Fruit fly (Drosophila melanogaster) whole organism, embryonic: ENCODE results near the gene Met75Cb.

Experiments
- CG11504 ChIP-seq: fragments of 200-800 bp; sonication (Bioruptor generic); optimal IDR thresholded peaks from 3 replicates; lab custom pipeline; 2019; ENCODE audit warnings: missing biosample characterization, mild to moderate bottlenecking, missing genetic modification characterization, moderate library complexity
- CG12236 ChIP-seq: fragments of 200-800 bp; sonication (Bioruptor generic); optimal IDR thresholded peaks from 2 replicates; lab custom pipeline; 2016; ENCODE audit warnings: missing biosample characterization, missing genetic modification characterization
- CG1529 ChIP-seq: fragments of 200-800 bp; sonication (Bioruptor generic); optimal IDR thresholded peaks from 3 replicates; lab custom pipeline; 2018; ENCODE audit warnings: missing biosample characterization, missing genetic modification characterization
- CG1832 ChIP-seq: fragments of 200-800 bp; sonication (Bioruptor generic); optimal IDR thresholded peaks from 2 replicates; lab custom pipeline; 2017; ENCODE audit warnings: missing biosample characterization, mild to moderate bottlenecking, missing genetic modification characterization, inconsistent platforms
- CG34376 ChIP-seq: fragments of 200-800 bp; sonication (Bioruptor generic); optimal IDR thresholded peaks from 2 replicates; lab custom pipeline; 2018; ENCODE audit warnings: missing biosample characterization, mild to moderate bottlenecking, missing genetic modification characterization
- CG4617 ChIP-seq: fragments of 200-800 bp; sonication (Bioruptor generic); optimal IDR thresholded peaks from 3 replicates; lab custom pipeline; 2016; ENCODE audit warnings: missing biosample characterization, missing genetic modification characterization, borderline replicate concordance
- CG6791 ChIP-seq: fragments of 200-800 bp; sonication (Bioruptor generic); IDR thresholded peaks from 3 replicates; pipeline ENCODE4 v1.3.6; 2022; ENCODE audit warnings: missing biosample characterization, missing genetic modification characterization; ENCODE audit not compliant: partially characterized antibody
- CG7963 ChIP-seq: fragments of 200-800 bp; sonication (Bioruptor generic); IDR thresholded peaks from 3 replicates; pipeline ENCODE4 v1.3.6; 2022; ENCODE audit warnings: missing biosample characterization, missing genetic modification characterization; ENCODE audit not compliant: partially characterized antibody
- CG8924 ChIP-seq: fragments of 200-800 bp; optimal IDR thresholded peaks from 3 replicates; lab custom pipeline; 2019; ENCODE audit warnings: missing biosample characterization, mild to moderate bottlenecking, missing genetic modification characterization, moderate library complexity
- CkIIα-i1 ChIP-seq: fragments of 200-800 bp; sonication (Bioruptor generic); IDR thresholded peaks from 2 replicates; pipeline ENCODE4 v1.3.6; 2022; ENCODE audit warnings: missing biosample characterization, missing genetic modification characterization
- CoRest ChIP-seq: fragments of 200-800 bp; sonication (Bioruptor generic); optimal IDR thresholded peaks from 3 replicates; lab custom pipeline; 2018; ENCODE audit warnings: missing biosample characterization, mild to moderate bottlenecking, missing genetic modification characterization, moderate library complexity
- D19A ChIP-seq: fragments of 200-800 bp; optimal IDR thresholded peaks from 3 replicates; lab custom pipeline; 2019; ENCODE audit warnings: missing biosample characterization, mild to moderate bottlenecking, missing genetic modification characterization, moderate library complexity
- Deaf1 ChIP-seq: fragments of 200-800 bp; optimal IDR thresholded peaks from 3 replicates; lab custom pipeline; 2019; ENCODE audit warnings: missing biosample characterization, mild to moderate bottlenecking, missing genetic modification characterization, moderate library complexity
- E2f2 ChIP-seq: fragments of 200-800 bp; sonication (Bioruptor generic); IDR thresholded peaks from 2 replicates; pipeline ENCODE4 v1.3.6; 2022; ENCODE audit warnings: missing biosample characterization, missing genetic modification characterization
- HLHmδ ChIP-seq: fragments of 200-800 bp; sonication (Bioruptor generic); optimal IDR thresholded peaks from 2 replicates; lab custom pipeline; 2018; ENCODE audit warnings: missing biosample characterization, mild to moderate bottlenecking, missing genetic modification characterization, moderate library complexity
- Jarid2 ChIP-seq: fragments of 200-800 bp; sonication (Bioruptor generic); optimal IDR thresholded peaks from 3 replicates; lab custom pipeline; 2017; ENCODE audit warnings: mild to moderate bottlenecking, missing biosample characterization, missing genetic modification reagents, missing genetic modification characterization
- Lpt ChIP-seq: fragments of >200 bp; optimal IDR thresholded peaks from 2 replicates; lab custom pipeline; 2018; ENCODE audit warnings: missing biosample characterization, missing genetic modification characterization
- Neu2 ChIP-seq: fragments of 200-800 bp; sonication (Bioruptor generic); optimal IDR thresholded peaks from 3 replicates; lab custom pipeline; 2016; ENCODE audit warnings: missing biosample characterization, missing genetic modification characterization, borderline replicate concordance
- Nf-YC ChIP-seq: fragments of 200-800 bp; optimal IDR thresholded peaks from 3 replicates; lab custom pipeline; 2019; ENCODE audit warnings: missing biosample characterization, mild to moderate bottlenecking, missing genetic modification characterization, moderate library complexity
- al ChIP-seq: fragments of 200-800 bp; sonication (Bioruptor generic); IDR thresholded peaks from 2 replicates; pipeline ENCODE4 v1.3.6; 2022; ENCODE audit warnings: missing biosample characterization, missing genetic modification characterization
- crp ChIP-seq, 2 experiments: fragments of 200-800 bp; sonication (Bioruptor generic); optimal IDR thresholded peaks; 2 replicates in 1 of 2; 3 replicates in 1 of 2; lab custom pipeline; 2017; ENCODE audit warnings: missing biosample characterization in 2 of 2, missing genetic modification characterization in 2 of 2, mild to moderate bottlenecking in 1 of 2, moderate library complexity in 1 of 2
- cwo ChIP-seq: fragments of 200-800 bp; sonication (Bioruptor generic); optimal IDR thresholded peaks from 3 replicates; lab custom pipeline; 2017; ENCODE audit warnings: missing biosample characterization, missing genetic modification characterization, mild to moderate bottlenecking, moderate library complexity, missing genetic modification reagents
- da ChIP-seq: fragments of 200-800 bp; sonication (Bioruptor generic); optimal IDR thresholded peaks from 2 replicates; lab custom pipeline; 2016; ENCODE audit warnings: missing biosample characterization, missing genetic modification characterization
- exex ChIP-seq: fragments of 200-800 bp; sonication (Bioruptor generic); optimal IDR thresholded peaks from 4 replicates; lab custom pipeline; 2018; ENCODE audit warnings: missing biosample characterization, mild to moderate bottlenecking, missing genetic modification characterization, moderate library complexity
- fd102C ChIP-seq: fragments of 200-800 bp; sonication (Bioruptor generic); optimal IDR thresholded peaks from 2 replicates; lab custom pipeline; 2018; ENCODE audit warnings: missing biosample characterization, mild to moderate bottlenecking, missing genetic modification characterization, moderate library complexity
- gem ChIP-seq: fragments of 200-800 bp; sonication (Bioruptor generic); optimal IDR thresholded peaks from 2 replicates; lab custom pipeline; 2019; ENCODE audit warnings: missing biosample characterization, mild to moderate bottlenecking, missing genetic modification characterization, moderate library complexity
- gsb-n ChIP-seq: fragments of 200-800 bp; sonication (Bioruptor generic); optimal IDR thresholded peaks from 3 replicates; lab custom pipeline; 2018; ENCODE audit warnings: missing biosample characterization, mild to moderate bottlenecking, missing genetic modification characterization
- ken ChIP-seq: fragments of 200-800 bp; sonication (Bioruptor generic); IDR thresholded peaks from 3 replicates; pipeline ENCODE4 v1.3.6; 2022; ENCODE audit warnings: missing biosample characterization, missing genetic modification characterization
- knrl ChIP-seq: fragments of 200-800 bp; sonication (Bioruptor generic); IDR thresholded peaks from 3 replicates; pipeline ENCODE4 v1.3.6; 2022; ENCODE audit warnings: missing biosample characterization, missing genetic modification characterization; ENCODE audit not compliant: partially characterized antibody
- lilli ChIP-seq: fragments of 200-800 bp; sonication (Bioruptor generic); optimal IDR thresholded peaks from 3 replicates; lab custom pipeline; 2016; ENCODE audit warnings: missing biosample characterization, missing genetic modification characterization
- mld ChIP-seq: fragments of 200-800 bp; sonication (Bioruptor generic); IDR thresholded peaks from 3 replicates; pipeline ENCODE4 v1.3.6; 2022; ENCODE audit warnings: missing biosample characterization, missing genetic modification characterization; ENCODE audit not compliant: partially characterized antibody
- nau ChIP-seq: fragments of 200-800 bp; sonication (Bioruptor generic); optimal IDR thresholded peaks from 3 replicates; lab custom pipeline; 2017; ENCODE audit warnings: missing biosample characterization, mild to moderate bottlenecking, missing genetic modification characterization, missing genetic modification reagents
- nerfin-1 ChIP-seq: fragments of 200-800 bp; sonication (Bioruptor generic); optimal IDR thresholded peaks from 3 replicates; lab custom pipeline; 2019; ENCODE audit warnings: missing biosample characterization, mild to moderate bottlenecking, missing genetic modification characterization, moderate library complexity
- pan ChIP-seq, 4 experiments: fragments of >200 bp in 3 of 4; fragments of 200-800 bp in 1 of 4; sonication (Bioruptor generic) in 1 of 4; optimal IDR thresholded peaks in 3 of 4; IDR thresholded peaks in 1 of 4; 2 replicates each; pipeline versions ENCODE4 v1.3.6 to Lab custom; 2017 to 2022; ENCODE audit warnings: missing biosample characterization in 2 of 4, missing genetic modification characterization in 2 of 4, mixed read lengths in 1 of 4
- pb ChIP-seq: fragments of 200-800 bp; sonication (Bioruptor generic); optimal IDR thresholded peaks from 3 replicates; lab custom pipeline; 2016; ENCODE audit warnings: missing biosample characterization, missing genetic modification characterization
- pita ChIP-seq: fragments of 200-800 bp; sonication (Bioruptor generic); optimal IDR thresholded peaks from 2 replicates; lab custom pipeline; 2017; ENCODE audit warnings: missing biosample characterization, mild to moderate bottlenecking, missing genetic modification characterization
- pros ChIP-seq: fragments of 200-800 bp; sonication (Bioruptor generic); optimal IDR thresholded peaks from 3 replicates; lab custom pipeline; 2019; ENCODE audit warnings: missing biosample characterization, mild to moderate bottlenecking, missing genetic modification characterization, moderate library complexity
- ranshi ChIP-seq: fragments of 200-800 bp; sonication (Bioruptor generic); IDR thresholded peaks from 2 replicates; pipeline ENCODE4 v1.3.6; 2022; ENCODE audit warnings: missing biosample characterization, missing genetic modification characterization
- repo ChIP-seq: fragments of 200-800 bp; sonication (Bioruptor generic); optimal IDR thresholded peaks from 2 replicates; lab custom pipeline; 2016; ENCODE audit warnings: missing biosample characterization, missing genetic modification characterization
- scrt ChIP-seq: fragments of 200-800 bp; sonication (Bioruptor generic); optimal IDR thresholded peaks from 2 replicates; lab custom pipeline; 2018; ENCODE audit warnings: missing biosample characterization, mild to moderate bottlenecking, missing genetic modification characterization, moderate library complexity
- stwl ChIP-seq: fragments of 200-800 bp; sonication (Bioruptor generic); optimal IDR thresholded peaks from 3 replicates; lab custom pipeline; 2018; ENCODE audit warnings: missing biosample characterization, mild to moderate bottlenecking, missing genetic modification characterization, moderate library complexity
- trh ChIP-seq: fragments of 200-800 bp; sonication (Bioruptor generic); optimal IDR thresholded peaks from 2 replicates; lab custom pipeline; 2016; ENCODE audit warnings: missing biosample characterization, missing genetic modification characterization
- zen2 ChIP-seq: fragments of 200-800 bp; sonication (Bioruptor generic); IDR thresholded peaks from 3 replicates; pipeline ENCODE4 v1.3.6; 2022; ENCODE audit warnings: missing biosample characterization, missing genetic modification characterization; ENCODE audit not compliant: partially characterized antibody
- zfh2 ChIP-seq: fragments of 200-800 bp; sonication (Bioruptor generic); optimal IDR thresholded peaks from 2 replicates; lab custom pipeline; 2016; ENCODE audit warnings: missing biosample characterization, missing genetic modification characterization

Gene Met75Cb

dm6 chr3L:18460317-18460912 is 9.0 kb downstream of the Met75Cb start (continued):
- TF ChIP-seq nerfin-1 (tag; lab: Kevin White, UChicago) (no peak), exex (tag; lab: Kevin White, UChicago) (no peak), E2f2 (peak; percentile 11; the same call in 1 of the 2 replicates), CoRest (tag; lab: Kevin White, UChicago) (peak; percentile 16), CG34376 (GFP tag; lab: Kevin White, UChicago) (no peak), knrl (GFP tag; lab: Robert Waterston, UW) (peak; percentile 75), stwl (peak; percentile 80), ken (peak; percentile 16; the same call in 1 of the 3 replicates), lilli (GFP tag; lab: Kevin White, UChicago) (no peak), pita (GFP tag; lab: Kevin White, UChicago) (peak; percentile 67)
- TF ChIP-seq, all 482 proteins: peak for 26

- TF ChIP-seq CG11504 (tag; lab: Kevin White, UChicago), result peak; percentile 10
- TF ChIP-seq CG12236 (GFP tag; lab: Kevin White, UChicago), result no peak
- TF ChIP-seq D19A (tag; lab: Kevin White, UChicago), result peak; percentile 92
- peak; percentile 10 for TF ChIP-seq gem (tag; lab: Kevin White, UChicago)
These were observed 19.7 kb downstream of the Met75Cb start for dm6 chr3L:18449691-18450090.

dm6 chr3L:18439809-18440256 is 29.6 kb downstream of the Met75Cb start, which contains the start of gene skl:
skl (minus strand) TSS chr3L:18439942.
- no peak for TF ChIP-seq pan (optimal IDR thresholded peaks at IDR 0.05; lab: Kevin White, UChicago)
- no peak for TF ChIP-seq pan (GFP tag; optimal IDR thresholded peaks at IDR 0.05 in 1 of 2, IDR thresholded peaks at IDR 0.05 in 1 of 2)
- no peak for TF ChIP-seq ranshi
- TF ChIP-seq zfh2 (GFP tag; lab: Kevin White, UChicago), result no peak
- peak; percentile 38 for TF ChIP-seq gsb-n (tag; lab: Kevin White, UChicago)
- TF ChIP-seq CG4617, result no peak
- TF ChIP-seq zen2, result no peak
- TF ChIP-seq CG7963 (GFP tag; lab: Robert Waterston, UW), result 0 out of 3 replicates have a peak, but pooled peaks have one; percentile 8
- no peak for TF ChIP-seq nau (GFP tag; lab: Kevin White, UChicago)
- no peak for TF ChIP-seq da
- TF ChIP-seq pb (GFP tag; lab: Kevin White, UChicago), result no peak
- TF ChIP-seq cwo (GFP tag; lab: Kevin White, UChicago), result peak; percentile 67
- TF ChIP-seq pros, result peak; percentile 56
- no peak for TF ChIP-seq Neu2 (GFP tag; lab: Kevin White, UChicago)
- TF ChIP-seq Jarid2, result peak; percentile 96
- TF ChIP-seq crp (GFP tag; optimal IDR thresholded peaks at IDR 0.05; lab: Kevin White, UChicago), result no peak
- TF ChIP-seq trh (GFP tag; lab: Kevin White, UChicago), result no peak
- TF ChIP-seq CG1529 (GFP tag; lab: Kevin White, UChicago), result no peak
- peak; percentile 80 for TF ChIP-seq Nf-YC (tag; lab: Kevin White, UChicago)
- TF ChIP-seq Lpt (GFP tag; lab: Kevin White, UChicago), result no peak
- peak; percentile 55; the same call in 1 of the 3 replicates for TF ChIP-seq CG6791 (GFP tag; lab: Robert Waterston, UW)
- TF ChIP-seq repo, result no peak
- no peak for TF ChIP-seq ken
- TF ChIP-seq stwl, result peak; percentile 52
- no peak for TF ChIP-seq mld (GFP tag; lab: Robert Waterston, UW)
- TF ChIP-seq scrt, result peak; percentile 90
- peak; percentile 40 for TF ChIP-seq Deaf1 (tag; lab: Kevin White, UChicago)
- peak; percentile 83 for TF ChIP-seq CG1832 (GFP tag; lab: Kevin White, UChicago)
- peak; percentile 25 for TF ChIP-seq CG8924 (tag; lab: Kevin White, UChicago)
- TF ChIP-seq HLHmδ (GFP tag; lab: Kevin White, UChicago), result peak; percentile 36
- no peak for TF ChIP-seq al (GFP tag; lab: Robert Waterston, UW)
- TF ChIP-seq CkIIα-i1 (GFP tag; lab: Robert Waterston, UW), result no peak
- TF ChIP-seq fd102C (GFP tag; lab: Kevin White, UChicago), result no peak
